Worm (Caenorhabditis elegans): ENCODE results near the gene ccpp-6.

DNA sequence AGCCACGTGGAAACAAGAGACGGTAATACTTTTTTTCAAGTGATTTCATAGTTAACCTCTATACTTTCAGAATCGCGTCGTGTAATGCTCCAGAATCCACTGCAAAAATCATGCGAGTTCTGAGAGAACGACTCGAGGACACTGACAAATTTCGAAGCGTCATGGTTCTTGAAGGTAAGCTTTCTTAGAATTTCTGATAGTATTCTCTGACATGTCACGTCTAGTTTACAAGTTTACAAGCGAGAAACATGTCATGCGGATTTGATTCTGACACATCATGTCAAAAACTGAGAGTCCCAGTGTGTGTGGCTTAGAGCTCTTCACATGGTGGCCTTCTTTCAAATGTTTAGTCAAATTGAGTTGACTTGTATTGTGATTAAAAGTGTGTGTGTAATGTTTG lies 52.5 kb downstream of the ccpp-6 start:
- TF ChIP-seq fkh-6 (tag; optimal IDR thresholded peaks at IDR 0.05) (no peak), hlh-15 (tag; optimal IDR thresholded peaks at IDR 0.05) (no peak), gmeb-2 (tag; optimal IDR thresholded peaks at IDR 0.05) (no peak), hlh-30 (tag; optimal IDR thresholded peaks at IDR 0.05; ENCODE audit: insufficient read depth) (no peak), ttx-3 (tag; optimal IDR thresholded peaks at IDR 0.05) (no peak), sox-4 (tag; optimal IDR thresholded peaks at IDR 0.05) (no peak), T23F11.4 (GFP tag; optimal IDR thresholded peaks at IDR 0.05) (no peak), ama-1 (optimal IDR thresholded peaks at IDR 0.05) (no peak)

All from whole organism, late embryonic.